Worm (Caenorhabditis elegans) whole organism, midembryonic: ENCODE results near the gene srx-118.

Source experiments
- T22C8.4 ChIP-seq: fragments of 200-800 bp; sonication (Bioruptor generic); IDR thresholded peaks from 2 replicates; pipeline ENCODE4 v1.3.6; 2022; ENCODE audit warnings: missing genetic modification characterization, missing compliant biosample characterization
- cog-1 ChIP-seq: sonication (generic microtip); optimal IDR thresholded peaks from 2 replicates; lab custom pipeline; 2016; ENCODE audit warnings: missing genetic modification characterization, missing compliant biosample characterization
- flt-1 ChIP-seq: fragments of 200-800 bp; sonication (Bioruptor generic); IDR thresholded peaks from 2 replicates; pipeline ENCODE4 v1.3.6; 2022; ENCODE audit warnings: missing genetic modification characterization, missing compliant biosample characterization
- klf-2 ChIP-seq: fragments of 200-800 bp; sonication (Bioruptor generic); conservative IDR thresholded peaks from 2 replicates; pipeline ENCODE4 v1.3.6; 2022; ENCODE audit warnings: missing genetic modification reagents, missing genetic modification characterization, missing compliant biosample characterization
- med-1 ChIP-seq: sonication (generic microtip); optimal IDR thresholded peaks from 2 replicates; lab custom pipeline; 2017; ENCODE audit warnings: missing genetic modification characterization, mild to moderate bottlenecking, missing compliant biosample characterization, antibody characterized with exemption, missing genetic modification reagents; ENCODE audit not compliant: insufficient read depth
- ref-1 ChIP-seq: fragments of 200-800 bp; sonication (Bioruptor generic); conservative IDR thresholded peaks from 2 replicates; pipeline ENCODE4 v1.3.6; 2022; ENCODE audit warnings: missing genetic modification reagents, missing genetic modification characterization, missing compliant biosample characterization
- tab-1 ChIP-seq: fragments of 200-800 bp; sonication (Bioruptor generic); IDR thresholded peaks from 2 replicates; pipeline ENCODE4 v1.3.6; 2022; ENCODE audit warnings: missing genetic modification characterization, missing compliant biosample characterization
- ztf-23 ChIP-seq: fragments of 200-800 bp; sonication (Bioruptor generic); IDR thresholded peaks from 2 replicates; pipeline ENCODE4 v1.3.6; 2022; ENCODE audit warnings: missing genetic modification reagents, missing genetic modification characterization, missing compliant biosample characterization
- ztf-29 ChIP-seq: fragments of 200-800 bp; sonication (Bioruptor generic); IDR thresholded peaks from 2 replicates; pipeline ENCODE4 v1.3.6; 2022; ENCODE audit warnings: missing genetic modification reagents, missing genetic modification characterization, missing compliant biosample characterization

srx-118 gene

ce11 chrII:12542594-12542997 lies 17.0 kb downstream of the srx-118 start:
- no peak for TF ChIP-seq flt-1 (GFP tag; lab: Robert Waterston, UW)
- TF ChIP-seq tab-1 (GFP tag; lab: Robert Waterston, UW) = no peak
- no peak for TF ChIP-seq ztf-29 (GFP tag; lab: Robert Waterston, UW)
- TF ChIP-seq ref-1 (GFP tag; lab: Robert Waterston, UW) = no peak
- TF ChIP-seq med-1 (GFP tag; lab: Kevin White, UChicago) = no peak
- no peak for TF ChIP-seq cog-1 (tag; lab: Kevin White, UChicago)
- no peak for TF ChIP-seq klf-2
- TF ChIP-seq ztf-23 (GFP tag; lab: Robert Waterston, UW) = no peak
- TF ChIP-seq T22C8.4 (GFP tag; lab: Robert Waterston, UW) = no peak

- TF ChIP-seq tab-1 (GFP tag; lab: Robert Waterston, UW) (no peak), ref-1 (GFP tag; lab: Robert Waterston, UW) (no peak), cog-1 (tag; lab: Kevin White, UChicago) (no peak), ztf-29 (GFP tag; lab: Robert Waterston, UW) (no peak), med-1 (GFP tag; lab: Kevin White, UChicago) (no peak)
Observed at ce11 chrII:12544533-12544932, 18.9 kb downstream of the srx-118 start, which contains the start of gene F49C5.9. F49C5.9 (minus strand) TSS chrII:12544633.

ce11 chrII:12546413-12546812 lies 20.8 kb downstream of the srx-118 start, which contains the start of the genes F49C5.5 and F49C5.10:
F49C5.5 (minus strand) TSS chrII:12546513.
F49C5.10 (plus strand) TSS chrII:12546756.
- TF ChIP-seq cog-1 (tag; lab: Kevin White, UChicago) = no peak
- TF ChIP-seq flt-1 (GFP tag; lab: Robert Waterston, UW) = no peak
- no peak for TF ChIP-seq med-1 (GFP tag; lab: Kevin White, UChicago)
- no peak for TF ChIP-seq klf-2
- no peak for TF ChIP-seq ztf-23 (GFP tag; lab: Robert Waterston, UW)

- TF ChIP-seq med-1 (GFP tag; lab: Kevin White, UChicago) (no peak), ztf-23 (GFP tag; lab: Robert Waterston, UW) (no peak), ref-1 (GFP tag; lab: Robert Waterston, UW) (no peak), tab-1 (GFP tag; lab: Robert Waterston, UW) (no peak), cog-1 (tag; lab: Kevin White, UChicago) (no peak), T22C8.4 (GFP tag; lab: Robert Waterston, UW) (no peak), flt-1 (GFP tag; lab: Robert Waterston, UW) (no peak), klf-2 (no peak), ztf-29 (GFP tag; lab: Robert Waterston, UW) (no peak)
Observed at ce11 chrII:12547547-12547946, 21.9 kb downstream of the srx-118 start, which contains the start of gene F49C5.16. F49C5.16 (plus strand) TSS chrII:12547847.

ce11 chrII:12549613-12550012 lies 24.0 kb downstream of the srx-118 start:
- no peak for TF ChIP-seq ref-1 (GFP tag; lab: Robert Waterston, UW)
- TF ChIP-seq ztf-29 (GFP tag; lab: Robert Waterston, UW) = no peak
- no peak for TF ChIP-seq tab-1 (GFP tag; lab: Robert Waterston, UW)

ce11 chrII:12550940-12551339 lies 25.3 kb downstream of the srx-118 start:
- no peak for TF ChIP-seq ztf-23 (GFP tag; lab: Robert Waterston, UW)
- TF ChIP-seq tab-1 (GFP tag; lab: Robert Waterston, UW) = no peak
- TF ChIP-seq flt-1 (GFP tag; lab: Robert Waterston, UW) = no peak
- TF ChIP-seq cog-1 (tag; lab: Kevin White, UChicago) = no peak
- no peak for TF ChIP-seq med-1 (GFP tag; lab: Kevin White, UChicago)
- no peak for TF ChIP-seq ref-1 (GFP tag; lab: Robert Waterston, UW)
- no peak for TF ChIP-seq klf-2
- no peak for TF ChIP-seq T22C8.4 (GFP tag; lab: Robert Waterston, UW)
- TF ChIP-seq ztf-29 (GFP tag; lab: Robert Waterston, UW) = no peak

- TF ChIP-seq T22C8.4 (GFP tag; lab: Robert Waterston, UW) (no peak), med-1 (GFP tag; lab: Kevin White, UChicago) (no peak), klf-2 (no peak), ref-1 (GFP tag; lab: Robert Waterston, UW) (no peak), cog-1 (tag; lab: Kevin White, UChicago) (no peak), ztf-23 (GFP tag; lab: Robert Waterston, UW) (no peak), ztf-29 (GFP tag; lab: Robert Waterston, UW) (no peak), flt-1 (GFP tag; lab: Robert Waterston, UW) (no peak), tab-1 (GFP tag; lab: Robert Waterston, UW) (no peak)
Observed at ce11 chrII:12555579-12555978, 30.0 kb downstream of the srx-118 start, which contains the start of gene F49C5.11. F49C5.11 (plus strand) TSS chrII:12555879.

- no peak for TF ChIP-seq cog-1 (tag; lab: Kevin White, UChicago)
Observed at ce11 chrII:12560210-12560609, 34.6 kb downstream of the srx-118 start, which contains the start of gene F49C5.12. F49C5.12 (minus strand) TSS chrII:12560310.

- TF ChIP-seq cog-1 (tag; lab: Kevin White, UChicago) (no peak), med-1 (GFP tag; lab: Kevin White, UChicago) (no peak), tab-1 (GFP tag; lab: Robert Waterston, UW) (no peak), ref-1 (GFP tag; lab: Robert Waterston, UW) (no peak), T22C8.4 (GFP tag; lab: Robert Waterston, UW) (no peak), klf-2 (no peak), ztf-23 (GFP tag; lab: Robert Waterston, UW) (no peak), flt-1 (GFP tag; lab: Robert Waterston, UW) (no peak), ztf-29 (GFP tag; lab: Robert Waterston, UW) (no peak)
Observed at ce11 chrII:12565851-12566250, 40.2 kb downstream of the srx-118 start, which contains the start of gene F49C5.7. F49C5.7 (plus strand) TSS chrII:12566151.

ce11 chrII:12570523-12570922 lies 44.9 kb downstream of the srx-118 start, which contains the start of gene Y38E10A.1:
Y38E10A.1 (minus strand) TSS chrII:12570623.
- TF ChIP-seq ref-1 (GFP tag; lab: Robert Waterston, UW) (no peak), klf-2 (no peak), flt-1 (GFP tag; lab: Robert Waterston, UW) (no peak), tab-1 (GFP tag; lab: Robert Waterston, UW) (no peak), med-1 (GFP tag; lab: Kevin White, UChicago) (no peak), ztf-23 (GFP tag; lab: Robert Waterston, UW) (no peak), T22C8.4 (GFP tag; lab: Robert Waterston, UW) (no peak), ztf-29 (GFP tag; lab: Robert Waterston, UW) (no peak), cog-1 (tag; lab: Kevin White, UChicago) (no peak)
